Worm (Caenorhabditis elegans) whole organism, late embryonic: ENCODE results near the gene coel-1.
A peak's percentile ranks its signal among the peaks of the same experiment; 100 is the strongest.

Experiments
- Y22D7AL.16 ChIP-seq: sonication (generic microtip); optimal IDR thresholded peaks from 2 replicates; lab custom pipeline; 2016; ENCODE audit warnings: missing genetic modification characterization, missing compliant biosample characterization
- ceh-48 ChIP-seq: sonication (generic microtip); optimal IDR thresholded peaks from 2 replicates; lab custom pipeline; 2016; ENCODE audit warnings: missing genetic modification characterization, inconsistent platforms, missing compliant biosample characterization
- che-1 ChIP-seq: sonication (generic microtip); optimal IDR thresholded peaks from 2 replicates; lab custom pipeline; 2016; ENCODE audit warnings: mild to moderate bottlenecking, missing genetic modification characterization, missing compliant biosample characterization
- eyg-1 ChIP-seq: sonication (generic microtip); optimal IDR thresholded peaks from 2 replicates; lab custom pipeline; 2016; ENCODE audit warnings: missing genotype, missing genetic modification characterization, missing compliant biosample characterization
- fkh-10 ChIP-seq: fragments of 150-350 bp; optimal IDR thresholded peaks from 2 replicates; lab custom pipeline; 2014; ENCODE audit warnings: missing biosample characterization, missing genetic modification reagents, missing genetic modification characterization
- nhr-11 ChIP-seq: fragments of 150-350 bp; optimal IDR thresholded peaks from 2 replicates; lab custom pipeline; 2014; ENCODE audit warnings: missing biosample characterization, missing genetic modification characterization
- nhr-232 ChIP-seq: sonication (generic microtip); optimal IDR thresholded peaks from 2 replicates; lab custom pipeline; 2016; ENCODE audit warnings: missing genetic modification characterization, missing compliant biosample characterization
- pat-9 ChIP-seq: fragments of 200-800 bp; sonication (Bioruptor generic); optimal IDR thresholded peaks from 2 replicates; lab custom pipeline; 2018; ENCODE audit warnings: mild to moderate bottlenecking, missing genetic modification characterization, moderate library complexity, missing compliant biosample characterization
- rnt-1 ChIP-seq: sonication (generic microtip); optimal IDR thresholded peaks from 2 replicates; lab custom pipeline; 2016; ENCODE audit warnings: missing genetic modification characterization, missing compliant biosample characterization
- sox-2 ChIP-seq: fragments of 200-800 bp; sonication (Bioruptor generic); IDR thresholded peaks from 2 replicates; pipeline ENCODE4 v1.3.6; 2022; ENCODE audit warnings: missing genetic modification reagents, missing genetic modification characterization, missing compliant biosample characterization
- unc-42 ChIP-seq: sonication (generic microtip); optimal IDR thresholded peaks from 2 replicates; lab custom pipeline; 2016; ENCODE audit warnings: missing genotype, missing genetic modification characterization, missing compliant biosample characterization
- unc-86 ChIP-seq: sonication (generic microtip); optimal IDR thresholded peaks from 2 replicates; lab custom pipeline; 2016; ENCODE audit warnings: missing genetic modification characterization, missing compliant biosample characterization

The coel-1 gene

ce11 chrX:4311668-4312067 lies 46.2 kb downstream of the coel-1 start, which contains the start of gene C52B9.8:
TSS of gene C52B9.8 (minus strand) at chrX:4311768.
- TF ChIP-seq Y22D7AL.16 (tag; lab: Kevin White, UChicago) (no peak), unc-86 (tag; lab: Kevin White, UChicago) (no peak), nhr-232 (tag; lab: Kevin White, UChicago) (no peak), rnt-1 (tag; lab: Kevin White, UChicago) (no peak), che-1 (tag; lab: Kevin White, UChicago) (no peak), ceh-48 (tag; lab: Kevin White, UChicago) (no peak), pat-9 (tag; lab: Kevin White, UChicago) (no peak)
- TF ChIP-seq, all 69 proteins: peak for 0

- peak; percentile 24 for TF ChIP-seq fkh-10 (GFP tag; lab: Kevin White, UChicago)
- peak; percentile 95 for TF ChIP-seq unc-42 (tag; lab: Kevin White, UChicago)
- no peak for TF ChIP-seq nhr-11 (tag; lab: Kevin White, UChicago)
Observed at ce11 chrX:4314939-4315338, 49.5 kb downstream of the coel-1 start.

ce11 chrX:4317095-4317494 lies 51.6 kb downstream of the coel-1 start:
- TF ChIP-seq eyg-1 (tag; lab: Kevin White, UChicago), result no peak
- no peak for TF ChIP-seq fkh-10 (GFP tag; lab: Kevin White, UChicago)
- peak; percentile 36 for TF ChIP-seq unc-42 (tag; lab: Kevin White, UChicago)
- TF ChIP-seq sox-2, result no peak
